Fruit fly (Drosophila melanogaster) whole organism, embryonic: ENCODE measurements around the gene Tace.

Experiments
- Aef1 ChIP-seq: fragments of 200-800 bp; sonication (Bioruptor generic); IDR thresholded peaks from 3 replicates; pipeline ENCODE4 v1.3.6; 2022; ENCODE audit warnings: missing biosample characterization, missing genetic modification characterization
- BtbVII ChIP-seq: fragments of 200-800 bp; sonication (Bioruptor generic); optimal IDR thresholded peaks from 3 replicates; lab custom pipeline; 2017; ENCODE audit warnings: missing biosample characterization, mild to moderate bottlenecking, missing genetic modification characterization
- CG11560 ChIP-seq: fragments of 200-800 bp; sonication (Bioruptor generic); IDR thresholded peaks from 3 replicates; pipeline ENCODE4 v1.3.6; 2022; ENCODE audit warnings: missing biosample characterization, missing genetic modification characterization
- CG14050 ChIP-seq: fragments of 200-800 bp; sonication (Bioruptor generic); IDR thresholded peaks from 3 replicates; pipeline ENCODE4 v1.3.6; 2022; ENCODE audit warnings: missing biosample characterization, missing genetic modification characterization
- CG1529 ChIP-seq: fragments of 200-800 bp; sonication (Bioruptor generic); optimal IDR thresholded peaks from 3 replicates; lab custom pipeline; 2018; ENCODE audit warnings: missing biosample characterization, missing genetic modification characterization
- CG15514 ChIP-seq: fragments of 200-800 bp; sonication (Bioruptor generic); optimal IDR thresholded peaks from 3 replicates; lab custom pipeline; 2017; ENCODE audit warnings: missing biosample characterization, missing genetic modification characterization, mild to moderate bottlenecking, moderate library complexity, missing genetic modification reagents
- CG15696 ChIP-seq: fragments of 200-800 bp; sonication (Bioruptor generic); optimal IDR thresholded peaks from 2 replicates; lab custom pipeline; 2019; ENCODE audit warnings: missing biosample characterization, mild to moderate bottlenecking, missing genetic modification characterization, moderate library complexity
- CG1603 ChIP-seq: fragments of 200-800 bp; sonication (Bioruptor generic); optimal IDR thresholded peaks from 2 replicates; lab custom pipeline; 2019; ENCODE audit warnings: missing biosample characterization, mild to moderate bottlenecking, missing genetic modification characterization, moderate library complexity
- CG16813 ChIP-seq: fragments of 200-800 bp; sonication (Bioruptor generic); IDR thresholded peaks from 3 replicates; pipeline ENCODE4 v1.3.6; 2022; ENCODE audit warnings: missing biosample characterization, missing genetic modification characterization; ENCODE audit not compliant: partially characterized antibody
- CG17912 ChIP-seq: fragments of 200-800 bp; sonication (Bioruptor generic); optimal IDR thresholded peaks from 2 replicates; lab custom pipeline; 2018; ENCODE audit warnings: missing biosample characterization, mild to moderate bottlenecking, missing genetic modification characterization
- CG18476 ChIP-seq: fragments of 200-800 bp; sonication (Bioruptor generic); optimal IDR thresholded peaks from 2 replicates; lab custom pipeline; 2016; ENCODE audit warnings: missing biosample characterization, mild to moderate bottlenecking, missing genetic modification characterization
- CG18764 ChIP-seq: fragments of 200-800 bp; sonication (Bioruptor generic); optimal IDR thresholded peaks from 3 replicates; lab custom pipeline; 2016; ENCODE audit warnings: missing biosample characterization, missing genetic modification characterization
- CG30403 ChIP-seq: fragments of 200-800 bp; sonication (Bioruptor generic); optimal IDR thresholded peaks from 3 replicates; lab custom pipeline; 2016; ENCODE audit warnings: missing biosample characterization, missing genetic modification characterization
- CG32532 ChIP-seq: fragments of 200-800 bp; sonication (Bioruptor generic); IDR thresholded peaks from 2 replicates; pipeline ENCODE4 v1.3.6; 2022; ENCODE audit warnings: missing biosample characterization, missing genetic modification characterization
- CG3995 ChIP-seq: fragments of 200-800 bp; sonication (Bioruptor generic); optimal IDR thresholded peaks from 3 replicates; lab custom pipeline; 2016; ENCODE audit warnings: missing biosample characterization, missing genetic modification characterization
- CG4617 ChIP-seq: fragments of 200-800 bp; sonication (Bioruptor generic); optimal IDR thresholded peaks from 3 replicates; lab custom pipeline; 2016; ENCODE audit warnings: missing biosample characterization, missing genetic modification characterization, borderline replicate concordance
- CG4730 ChIP-seq: fragments of 200-800 bp; sonication (Bioruptor generic); IDR thresholded peaks from 2 replicates; pipeline ENCODE4 v1.3.6; 2022; ENCODE audit warnings: missing biosample characterization, missing genetic modification characterization
- CG6272 ChIP-seq: fragments of 200-800 bp; sonication (Bioruptor generic); IDR thresholded peaks from 2 replicates; pipeline ENCODE4 v1.3.6; 2022; ENCODE audit warnings: missing biosample characterization, missing genetic modification characterization
- CG7372 ChIP-seq: fragments of 200-800 bp; sonication (Bioruptor generic); IDR thresholded peaks from 2 replicates; pipeline ENCODE4 v1.3.6; 2022; ENCODE audit warnings: missing biosample characterization, missing genetic modification characterization
- CG7786 ChIP-seq: fragments of 200-800 bp; sonication (Bioruptor generic); optimal IDR thresholded peaks from 2 replicates; lab custom pipeline; 2016; ENCODE audit warnings: missing biosample characterization, missing genetic modification characterization
- CG9817 ChIP-seq: fragments of 200-800 bp; sonication (Bioruptor generic); optimal IDR thresholded peaks from 2 replicates; lab custom pipeline; 2018; ENCODE audit warnings: missing biosample characterization, mild to moderate bottlenecking, missing genetic modification characterization, moderate library complexity
- Dbx ChIP-seq: fragments of 200-800 bp; sonication (Bioruptor generic); IDR thresholded peaks from 3 replicates; pipeline ENCODE4 v1.3.6; 2022; ENCODE audit warnings: missing biosample characterization, missing genetic modification characterization
- Fer1 ChIP-seq: fragments of 200-800 bp; sonication (Bioruptor generic); optimal IDR thresholded peaks from 2 replicates; lab custom pipeline; 2017; ENCODE audit warnings: missing biosample characterization, mild to moderate bottlenecking, missing genetic modification characterization
- Mes4 ChIP-seq: fragments of 200-800 bp; sonication (Bioruptor generic); optimal IDR thresholded peaks from 2 replicates; lab custom pipeline; 2016; ENCODE audit warnings: missing biosample characterization, missing genetic modification characterization
- Nf-YB ChIP-seq: fragments of 200-800 bp; sonication (Bioruptor generic); optimal IDR thresholded peaks from 3 replicates; lab custom pipeline; 2019; ENCODE audit warnings: missing biosample characterization, mild to moderate bottlenecking, missing genetic modification characterization, moderate library complexity
- Nf-YC ChIP-seq: fragments of 200-800 bp; optimal IDR thresholded peaks from 3 replicates; lab custom pipeline; 2019; ENCODE audit warnings: missing biosample characterization, mild to moderate bottlenecking, missing genetic modification characterization, moderate library complexity
- Rfx ChIP-seq: fragments of 200-800 bp; sonication (Bioruptor generic); IDR thresholded peaks from 2 replicates; pipeline ENCODE4 v1.3.6; 2022; ENCODE audit warnings: missing biosample characterization, missing genetic modification characterization
- Stat92E ChIP-seq, 3 experiments: fragments of >200 bp in 2 of 3; fragments of 200-800 bp in 1 of 3; sonication (Bioruptor generic) in 1 of 3; optimal IDR thresholded peaks; 2 replicates each; lab custom pipeline; 2017 to 2019; ENCODE audit warnings: missing biosample characterization in 3 of 3, missing genetic modification characterization in 3 of 3, mild to moderate bottlenecking in 1 of 3, moderate library complexity in 1 of 3
- bab2 ChIP-seq: fragments of 200-800 bp; sonication (Bioruptor generic); optimal IDR thresholded peaks from 2 replicates; lab custom pipeline; 2016; ENCODE audit warnings: missing biosample characterization, missing genetic modification characterization
- bsh ChIP-seq, 2 experiments: fragments of 200-800 bp; sonication (Bioruptor generic); optimal IDR thresholded peaks; 2 replicates each; lab custom pipeline; 2017 to 2018; ENCODE audit warnings: mild to moderate bottlenecking in 2 of 2, missing biosample characterization in 2 of 2, missing genetic modification characterization in 2 of 2, moderate library complexity in 1 of 2
- chinmo ChIP-seq: fragments of 200-800 bp; sonication (Bioruptor generic); IDR thresholded peaks from 4 replicates; pipeline ENCODE4 v1.3.6; 2022; ENCODE audit warnings: missing biosample characterization, missing genetic modification characterization; ENCODE audit not compliant: partially characterized antibody
- dysf ChIP-seq: fragments of 200-800 bp; sonication (Bioruptor generic); IDR thresholded peaks from 3 replicates; pipeline ENCODE4 v1.3.6; 2022; ENCODE audit warnings: missing biosample characterization, missing genetic modification characterization
- hbn ChIP-seq: fragments of 200-800 bp; sonication (Bioruptor generic); IDR thresholded peaks from 2 replicates; pipeline ENCODE4 v1.3.6; 2022; ENCODE audit warnings: missing biosample characterization, missing genetic modification characterization; ENCODE audit not compliant: partially characterized antibody
- hkb ChIP-seq, 2 experiments: fragments of 200-800 bp in 1 of 2; fragments of >200 bp in 1 of 2; sonication (Bioruptor generic) in 1 of 2; IDR thresholded peaks in 1 of 2; optimal IDR thresholded peaks in 1 of 2; 2 replicates each; pipeline versions ENCODE4 v1.3.6 to Lab custom; 2017 to 2022; ENCODE audit warnings: missing biosample characterization in 1 of 2, missing genetic modification characterization in 1 of 2
- ind ChIP-seq: fragments of 200-800 bp; sonication (Bioruptor generic); optimal IDR thresholded peaks from 3 replicates; lab custom pipeline; 2016; ENCODE audit warnings: missing biosample characterization, missing genetic modification characterization
- knrl ChIP-seq: fragments of 200-800 bp; sonication (Bioruptor generic); IDR thresholded peaks from 3 replicates; pipeline ENCODE4 v1.3.6; 2022; ENCODE audit warnings: missing biosample characterization, missing genetic modification characterization; ENCODE audit not compliant: partially characterized antibody
- lbe ChIP-seq: fragments of 200-800 bp; sonication (Bioruptor generic); optimal IDR thresholded peaks from 2 replicates; lab custom pipeline; 2016; ENCODE audit warnings: missing biosample characterization, mild to moderate bottlenecking, missing genetic modification characterization
- nerfin-2 ChIP-seq: fragments of 200-800 bp; sonication (Bioruptor generic); IDR thresholded peaks from 2 replicates; pipeline ENCODE4 v1.3.6; 2022; ENCODE audit warnings: missing biosample characterization, missing genetic modification characterization; ENCODE audit not compliant: partially characterized antibody
- nmo ChIP-seq: fragments of 200-800 bp; sonication (Bioruptor generic); optimal IDR thresholded peaks from 2 replicates; lab custom pipeline; 2018; ENCODE audit warnings: missing biosample characterization, mild to moderate bottlenecking, missing genetic modification characterization, moderate library complexity
- oc ChIP-seq: fragments of 200-800 bp; sonication (Bioruptor generic); optimal IDR thresholded peaks from 2 replicates; lab custom pipeline; 2018; ENCODE audit warnings: missing biosample characterization, mild to moderate bottlenecking, missing genetic modification characterization, moderate library complexity
- pzg ChIP-seq: fragments of 200-800 bp; sonication (Bioruptor generic); optimal IDR thresholded peaks from 3 replicates; lab custom pipeline; 2018; ENCODE audit warnings: missing biosample characterization, mild to moderate bottlenecking, missing genetic modification characterization, moderate library complexity
- sd ChIP-seq: fragments of 200-800 bp; sonication (Bioruptor generic); optimal IDR thresholded peaks from 3 replicates; lab custom pipeline; 2018; ENCODE audit warnings: missing biosample characterization, mild to moderate bottlenecking, missing genetic modification characterization, moderate library complexity
- sens ChIP-seq: fragments of 200-800 bp; sonication (Bioruptor generic); peaks from one replicate; lab custom pipeline; 2016; ENCODE audit warnings: missing biosample characterization, missing genetic modification characterization
- sug ChIP-seq: fragments of 200-800 bp; optimal IDR thresholded peaks from 2 replicates; lab custom pipeline; 2019; ENCODE audit warnings: missing biosample characterization, mild to moderate bottlenecking, missing genetic modification characterization, moderate library complexity
- tin ChIP-seq: fragments of 200-800 bp; sonication (Bioruptor generic); optimal IDR thresholded peaks from 3 replicates; lab custom pipeline; 2016; ENCODE audit warnings: missing biosample characterization, missing genetic modification characterization
- tna ChIP-seq: fragments of 200-800 bp; sonication (Bioruptor generic); IDR thresholded peaks from 2 replicates; pipeline ENCODE4 v1.3.6; 2022; ENCODE audit warnings: missing biosample characterization, missing genetic modification characterization; ENCODE audit not compliant: partially characterized antibody
- trem ChIP-seq: fragments of 200-800 bp; optimal IDR thresholded peaks from 3 replicates; lab custom pipeline; 2019; ENCODE audit warnings: missing biosample characterization, mild to moderate bottlenecking, missing genetic modification characterization, moderate library complexity
- twi ChIP-seq: fragments of 200-800 bp; optimal IDR thresholded peaks from 2 replicates; lab custom pipeline; 2019; ENCODE audit warnings: missing biosample characterization, mild to moderate bottlenecking, missing genetic modification characterization, moderate library complexity
- zfh1 ChIP-seq: fragments of 200-800 bp; sonication (Bioruptor generic); IDR thresholded peaks from 3 replicates; pipeline ENCODE4 v1.3.6; 2022; ENCODE audit warnings: missing biosample characterization, missing genetic modification characterization

Gene Tace

dm6 chr3R:30004648-30005047, 4.3 kb downstream of the Tace start, which contains the start of the genes Nlp and Nph (continued):
- peak; percentile 78 for TF ChIP-seq nerfin-2 (GFP tag; lab: Robert Waterston, UW)
- TF ChIP-seq CG1603 (tag; lab: Kevin White, UChicago) = peak; percentile 79
- TF ChIP-seq Stat92E (GFP tag; optimal IDR thresholded peaks at IDR 0.05; lab: Kevin White, UChicago) = no peak
- TF ChIP-seq trem (tag; lab: Kevin White, UChicago) = peak; percentile 90
- peak; percentile 32 for TF ChIP-seq CG18476 (GFP tag; lab: Kevin White, UChicago)
- peak; percentile 52 for TF ChIP-seq Fer1 (GFP tag; lab: Kevin White, UChicago)
- peak; percentile 22; the same call in 1 of the 3 replicates for TF ChIP-seq dysf (GFP tag; lab: Robert Waterston, UW)
- TF ChIP-seq Dbx (GFP tag; lab: Robert Waterston, UW) = 0 out of 3 replicates have a peak, but pooled peaks have one; percentile 36
- TF ChIP-seq CG15696 = no peak
- TF ChIP-seq CG4730 (GFP tag; lab: Robert Waterston, UW) = no peak
- TF ChIP-seq ind (GFP tag; lab: Kevin White, UChicago) = peak; percentile 13
- no peak for TF ChIP-seq CG9817 (tag; lab: Kevin White, UChicago)
- TF ChIP-seq pzg (GFP tag; lab: Kevin White, UChicago) = peak; percentile 77
- no peak for TF ChIP-seq lbe (GFP tag; lab: Kevin White, UChicago)
- peak; percentile 10 for TF ChIP-seq CG18764 (GFP tag; lab: Kevin White, UChicago)
- TF ChIP-seq bsh (GFP tag; optimal IDR thresholded peaks at IDR 0.05; lab: Kevin White, UChicago) = peak in 1 of 2 experiments; percentile 19
- no peak for TF ChIP-seq sd (tag; lab: Kevin White, UChicago)
- peak; percentile 85 for TF ChIP-seq CG15514 (GFP tag; lab: Kevin White, UChicago)
- TF ChIP-seq twi = peak; percentile 41
- TF ChIP-seq CG14050 (GFP tag; lab: Robert Waterston, UW) = no peak
- 0 out of 3 replicates have a peak, but pooled peaks have one; percentile 3 for TF ChIP-seq zfh1 (GFP tag; lab: Robert Waterston, UW)
- TF ChIP-seq tna (GFP tag; lab: Robert Waterston, UW) = peak; percentile 61
- TF ChIP-seq bab2 (GFP tag; lab: Kevin White, UChicago) = peak; percentile 16
- peak; percentile 28 for TF ChIP-seq CG4617 (GFP tag; lab: Kevin White, UChicago)
- TF ChIP-seq BtbVII = no peak
- peak; percentile 48 for TF ChIP-seq sug (tag; lab: Kevin White, UChicago)
- TF ChIP-seq sens = peak; percentile 80
- peak; percentile 67 for TF ChIP-seq nmo
- TF ChIP-seq CG16813 (GFP tag; lab: Robert Waterston, UW) = peak; percentile 86
- peak; percentile 93 for TF ChIP-seq CG11560 (tag; lab: Robert Waterston, UW)
- TF ChIP-seq knrl = peak; percentile 88
- TF ChIP-seq CG7372 (GFP tag; lab: Robert Waterston, UW) = 0 out of 2 replicates have a peak, but pooled peaks have one; percentile 35
- TF ChIP-seq Nf-YC (tag; lab: Kevin White, UChicago) = peak; percentile 39
- no peak for TF ChIP-seq Aef1
- TF ChIP-seq CG17912 (GFP tag; lab: Kevin White, UChicago) = no peak
- TF ChIP-seq CG32532 = peak; percentile 43; the same call in 1 of the 2 replicates
- no peak for TF ChIP-seq Mes4 (GFP tag; lab: Kevin White, UChicago)
- TF ChIP-seq oc (tag; lab: Kevin White, UChicago) = no peak
- peak; percentile 40 for TF ChIP-seq CG30403 (GFP tag; lab: Kevin White, UChicago)
- peak; percentile 7 for TF ChIP-seq CG7786 (GFP tag; lab: Kevin White, UChicago)
- peak; percentile 48; the same call in 1 of the 2 replicates for TF ChIP-seq Rfx (GFP tag; lab: Robert Waterston, UW)
- no peak for TF ChIP-seq CG6272 (GFP tag; lab: Robert Waterston, UW)
- TF ChIP-seq tin (GFP tag; lab: Kevin White, UChicago) = peak; percentile 43
- peak; percentile 12 for TF ChIP-seq Nf-YB (GFP tag; lab: Kevin White, UChicago)
- TF ChIP-seq hbn (GFP tag; lab: Robert Waterston, UW) = peak; percentile 88
- no peak for TF ChIP-seq hkb (optimal IDR thresholded peaks at IDR 0.05; lab: Kevin White, UChicago)
- peak; percentile 48; the same call in 1 of the 2 replicates for TF ChIP-seq hkb (GFP tag; IDR thresholded peaks at IDR 0.05; lab: Robert Waterston, UW)
- peak; percentile 74; the same call in 1 of the 4 replicates for TF ChIP-seq chinmo (GFP tag; lab: Robert Waterston, UW)
- TF ChIP-seq CG3995 (GFP tag; lab: Kevin White, UChicago) = peak; percentile 64
- TF ChIP-seq CG1529 (GFP tag; lab: Kevin White, UChicago) = no peak
